Fruit fly (Drosophila melanogaster) whole organism, pupa: ENCODE data around the gene cass.

Source experiments
- CG9948 ChIP-seq: fragments of 200-800 bp; sonication (Bioruptor generic); optimal IDR thresholded peaks from 2 replicates; lab custom pipeline; 2018; ENCODE audit warnings: missing biosample characterization, mild to moderate bottlenecking, missing genetic modification characterization, moderate library complexity
- Ets98B ChIP-seq: fragments of 200-800 bp; sonication (Bioruptor generic); IDR thresholded peaks from 2 replicates; pipeline ENCODE4 v1.3.6; 2022; ENCODE audit warnings: missing biosample characterization, missing genetic modification characterization
- Pif1A ChIP-seq: fragments of 200-800 bp; sonication (Bioruptor generic); optimal IDR thresholded peaks from 3 replicates; lab custom pipeline; 2016; ENCODE audit warnings: missing biosample characterization, missing genetic modification characterization

DNA sequence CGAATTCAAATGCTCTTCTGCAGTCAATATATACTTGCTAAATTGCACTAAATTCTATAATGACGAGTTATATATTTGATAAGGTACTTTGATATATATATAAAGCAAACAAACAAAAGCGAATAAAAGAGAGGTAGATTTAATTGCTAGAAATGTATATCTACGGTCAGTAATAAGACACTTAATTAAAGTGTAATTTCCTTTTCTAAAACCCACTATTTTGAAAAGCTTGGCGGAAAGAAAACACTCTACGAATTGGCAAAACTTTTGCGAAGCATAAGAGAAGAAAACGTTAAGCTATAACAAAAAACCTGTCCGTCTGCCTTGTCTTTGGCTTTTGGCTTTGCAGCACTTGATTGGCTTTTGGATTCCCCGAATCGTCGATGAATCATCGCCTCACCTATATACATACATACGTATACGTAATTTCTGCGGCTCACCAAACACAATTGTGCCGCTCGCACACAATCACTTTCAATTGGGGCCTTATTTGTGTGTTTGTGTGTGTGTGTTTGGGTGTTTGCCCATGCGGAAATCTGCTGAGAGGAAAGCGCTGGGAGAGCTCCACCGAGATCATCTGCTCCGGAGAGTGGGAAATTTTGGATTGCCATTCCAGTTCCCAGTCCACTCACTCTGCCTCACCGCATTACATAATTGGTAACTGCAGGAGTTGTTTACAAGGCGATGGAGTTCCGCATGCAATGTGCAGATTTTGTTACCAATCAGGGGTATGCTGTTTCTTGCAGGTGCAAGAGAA, 46.9 kb downstream of the cass start:
- TF ChIP-seq CG9948 (no peak), Ets98B (GFP tag; lab: Robert Waterston, UW) (no peak), Pif1A (GFP tag; lab: Kevin White, UChicago) (no peak)
